Fruit fly (Drosophila melanogaster) whole organism, embryonic: ENCODE results near the gene CG5969.

Source experiments
- CG10321 ChIP-seq: fragments of 200-800 bp; sonication (Bioruptor generic); IDR thresholded peaks from 2 replicates; pipeline ENCODE4 v1.3.6; 2022; ENCODE audit warnings: missing biosample characterization, missing genetic modification characterization
- CG11085 ChIP-seq: fragments of 200-800 bp; sonication (Bioruptor generic); IDR thresholded peaks from 2 replicates; pipeline ENCODE4 v1.3.6; 2022; ENCODE audit warnings: missing biosample characterization, missing genetic modification characterization
- CG11696 ChIP-seq: fragments of 200-800 bp; sonication (Bioruptor generic); IDR thresholded peaks from 2 replicates; pipeline ENCODE4 v1.3.6; 2022; ENCODE audit warnings: missing biosample characterization, missing genetic modification characterization
- CG15011 ChIP-seq: fragments of 200-800 bp; sonication (Bioruptor generic); optimal IDR thresholded peaks from 3 replicates; lab custom pipeline; 2018; ENCODE audit warnings: missing biosample characterization, mild to moderate bottlenecking, missing genetic modification characterization
- CG1602 ChIP-seq: fragments of 200-800 bp; sonication (Bioruptor generic); optimal IDR thresholded peaks from 3 replicates; lab custom pipeline; 2016; ENCODE audit warnings: missing biosample characterization, missing genetic modification characterization
- CG16813 ChIP-seq: fragments of 200-800 bp; sonication (Bioruptor generic); IDR thresholded peaks from 3 replicates; pipeline ENCODE4 v1.3.6; 2022; ENCODE audit warnings: missing biosample characterization, missing genetic modification characterization; ENCODE audit not compliant: partially characterized antibody
- CG17802 ChIP-seq: fragments of 200-800 bp; sonication (Bioruptor generic); optimal IDR thresholded peaks from 2 replicates; lab custom pipeline; 2018; ENCODE audit warnings: missing biosample characterization, mild to moderate bottlenecking, missing genetic modification characterization, moderate library complexity
- CG31388 ChIP-seq: fragments of 200-800 bp; sonication (Bioruptor generic); optimal IDR thresholded peaks from 2 replicates; lab custom pipeline; 2016; ENCODE audit warnings: missing biosample characterization, missing genetic modification characterization
- CG31441 ChIP-seq: fragments of 200-800 bp; sonication (Bioruptor generic); IDR thresholded peaks from 2 replicates; pipeline ENCODE4 v1.3.6; 2022; ENCODE audit warnings: missing biosample characterization, missing genetic modification characterization
- CG34422 ChIP-seq: fragments of 200-800 bp; sonication (Bioruptor generic); IDR thresholded peaks from 3 replicates; pipeline ENCODE4 v1.3.6; 2022; ENCODE audit warnings: missing biosample characterization, missing genetic modification characterization
- CG3847 ChIP-seq: fragments of 200-800 bp; sonication (Bioruptor generic); IDR thresholded peaks from 2 replicates; pipeline ENCODE4 v1.3.6; 2022; ENCODE audit warnings: missing biosample characterization, missing genetic modification characterization
- CG4854 ChIP-seq: fragments of 200-800 bp; sonication (Bioruptor generic); optimal IDR thresholded peaks from 2 replicates; lab custom pipeline; 2016; ENCODE audit warnings: missing biosample characterization, missing genetic modification characterization, inconsistent platforms
- CG6254 ChIP-seq: fragments of 200-800 bp; sonication (Bioruptor generic); optimal IDR thresholded peaks from 3 replicates; lab custom pipeline; 2017; ENCODE audit warnings: mild to moderate bottlenecking, missing biosample characterization, missing genetic modification reagents, missing genetic modification characterization
- CG7271 ChIP-seq: fragments of 200-800 bp; sonication (Bioruptor generic); optimal IDR thresholded peaks from 2 replicates; lab custom pipeline; 2018; ENCODE audit warnings: missing biosample characterization, mild to moderate bottlenecking, missing genetic modification characterization, moderate library complexity
- D19B ChIP-seq: fragments of 200-800 bp; sonication (Bioruptor generic); optimal IDR thresholded peaks from 2 replicates; lab custom pipeline; 2017; ENCODE audit warnings: missing biosample characterization, mild to moderate bottlenecking, missing genetic modification characterization
- ERR ChIP-seq: fragments of 200-800 bp; sonication (Bioruptor generic); optimal IDR thresholded peaks from 2 replicates; lab custom pipeline; 2016; ENCODE audit warnings: missing biosample characterization, missing genetic modification characterization
- HHEX ChIP-seq: fragments of 200-800 bp; sonication (Bioruptor generic); optimal IDR thresholded peaks from 3 replicates; lab custom pipeline; 2017; ENCODE audit warnings: missing biosample characterization, mild to moderate bottlenecking, missing genetic modification characterization, missing genetic modification reagents
- HLH4C ChIP-seq: fragments of 200-800 bp; sonication (Bioruptor generic); IDR thresholded peaks from 3 replicates; pipeline ENCODE4 v1.3.6; 2022; ENCODE audit warnings: missing biosample characterization, missing genetic modification characterization; ENCODE audit not compliant: partially characterized antibody
- MBD-R2 ChIP-seq: fragments of 200-800 bp; sonication (Bioruptor generic); IDR thresholded peaks from 2 replicates; pipeline ENCODE4 v1.3.6; 2022; ENCODE audit warnings: missing biosample characterization, missing genetic modification characterization
- Meics ChIP-seq: fragments of 200-800 bp; sonication (Bioruptor generic); optimal IDR thresholded peaks from 2 replicates; lab custom pipeline; 2017; ENCODE audit warnings: missing biosample characterization, mild to moderate bottlenecking, missing genetic modification characterization
- NFAT ChIP-seq: fragments of 200-800 bp; sonication (Bioruptor generic); IDR thresholded peaks from 2 replicates; pipeline ENCODE4 v1.3.6; 2022; ENCODE audit warnings: missing biosample characterization, missing genetic modification characterization
- Side ChIP-seq: fragments of 200-800 bp; sonication (Bioruptor generic); optimal IDR thresholded peaks from 2 replicates; lab custom pipeline; 2016; ENCODE audit warnings: missing biosample characterization, missing genetic modification characterization
- aop ChIP-seq: fragments of 200-800 bp; sonication (Bioruptor generic); IDR thresholded peaks from 2 replicates; pipeline ENCODE4 v1.3.6; 2022; ENCODE audit warnings: missing biosample characterization, missing genetic modification characterization
- chif ChIP-seq, 2 experiments: fragments of 200-800 bp; sonication (Bioruptor generic); optimal IDR thresholded peaks; 3 replicates each; lab custom pipeline; 2016; ENCODE audit warnings: missing biosample characterization in 2 of 2, missing genetic modification characterization in 2 of 2
- chn ChIP-seq: fragments of 200-800 bp; sonication (Bioruptor generic); optimal IDR thresholded peaks from 2 replicates; lab custom pipeline; 2016; ENCODE audit warnings: missing biosample characterization, missing genetic modification characterization
- eve ChIP-seq, 2 experiments: fragments of >200 bp; optimal IDR thresholded peaks; 2 replicates each; lab custom pipeline; 2017; ENCODE audit warnings: missing biosample characterization in 2 of 2, missing genetic modification characterization in 2 of 2
- ewg ChIP-seq: fragments of 200-800 bp; sonication (Bioruptor generic); optimal IDR thresholded peaks from 3 replicates; lab custom pipeline; 2017; ENCODE audit warnings: mild to moderate bottlenecking, missing biosample characterization, missing genetic modification reagents, missing genetic modification characterization
- fu2 ChIP-seq: fragments of 200-800 bp; sonication (Bioruptor generic); optimal IDR thresholded peaks from 2 replicates; lab custom pipeline; 2016; ENCODE audit warnings: missing biosample characterization, missing genetic modification characterization
- gsb ChIP-seq: fragments of 200-800 bp; sonication (Bioruptor generic); IDR thresholded peaks from 2 replicates; pipeline ENCODE4 v1.3.6; 2022; ENCODE audit warnings: missing biosample characterization, missing genetic modification characterization
- ind ChIP-seq: fragments of 200-800 bp; sonication (Bioruptor generic); optimal IDR thresholded peaks from 3 replicates; lab custom pipeline; 2016; ENCODE audit warnings: missing biosample characterization, missing genetic modification characterization
- jing ChIP-seq: fragments of 200-800 bp; sonication (Bioruptor generic); optimal IDR thresholded peaks from 2 replicates; lab custom pipeline; 2018; ENCODE audit warnings: missing biosample characterization, mild to moderate bottlenecking, missing genetic modification characterization
- lov ChIP-seq, 2 experiments: fragments of 200-800 bp in 1 of 2; fragments of >200 bp in 1 of 2; sonication (Bioruptor generic) in 1 of 2; IDR thresholded peaks in 1 of 2; optimal IDR thresholded peaks in 1 of 2; 2 replicates in 1 of 2; 3 replicates in 1 of 2; pipeline versions ENCODE4 v1.3.6 to Lab custom; 2017 to 2022; ENCODE audit warnings: missing biosample characterization in 1 of 2, missing genetic modification characterization in 1 of 2
- mam ChIP-seq: fragments of 200-800 bp; sonication (Bioruptor generic); optimal IDR thresholded peaks from 3 replicates; lab custom pipeline; 2016; ENCODE audit warnings: missing biosample characterization, missing genetic modification characterization
- mirr ChIP-seq: fragments of 200-800 bp; sonication (Bioruptor generic); optimal IDR thresholded peaks from 3 replicates; lab custom pipeline; 2018; ENCODE audit warnings: missing biosample characterization, mild to moderate bottlenecking, missing genetic modification characterization
- nmo ChIP-seq: fragments of 200-800 bp; sonication (Bioruptor generic); optimal IDR thresholded peaks from 2 replicates; lab custom pipeline; 2018; ENCODE audit warnings: missing biosample characterization, mild to moderate bottlenecking, missing genetic modification characterization, moderate library complexity
- onecut ChIP-seq: fragments of 200-800 bp; sonication (Bioruptor generic); IDR thresholded peaks from 2 replicates; pipeline ENCODE4 v1.3.6; 2022; ENCODE audit warnings: missing biosample characterization, missing genetic modification characterization
- p53 ChIP-seq: fragments of 200-800 bp; sonication (Bioruptor generic); optimal IDR thresholded peaks from 2 replicates; lab custom pipeline; 2016; ENCODE audit warnings: missing biosample characterization, missing genetic modification characterization
- pros ChIP-seq: fragments of 200-800 bp; sonication (Bioruptor generic); optimal IDR thresholded peaks from 3 replicates; lab custom pipeline; 2019; ENCODE audit warnings: missing biosample characterization, mild to moderate bottlenecking, missing genetic modification characterization, moderate library complexity
- sna ChIP-seq: fragments of 200-800 bp; sonication (Bioruptor generic); IDR thresholded peaks from 2 replicates; pipeline ENCODE4 v1.3.6; 2022; ENCODE audit warnings: missing biosample characterization, missing genetic modification characterization; ENCODE audit not compliant: partially characterized antibody
- so ChIP-seq: fragments of 200-800 bp; sonication (Bioruptor generic); IDR thresholded peaks from 3 replicates; pipeline ENCODE4 v1.3.6; 2022; ENCODE audit warnings: missing biosample characterization, missing genetic modification characterization
- unc-4 ChIP-seq: fragments of 200-800 bp; sonication (Bioruptor generic); IDR thresholded peaks from 2 replicates; pipeline ENCODE4 v1.3.6; 2022; ENCODE audit warnings: missing biosample characterization, missing genetic modification characterization; ENCODE audit not compliant: partially characterized antibody
- zfh1 ChIP-seq: fragments of 200-800 bp; sonication (Bioruptor generic); IDR thresholded peaks from 3 replicates; pipeline ENCODE4 v1.3.6; 2022; ENCODE audit warnings: missing biosample characterization, missing genetic modification characterization

CG5969 gene

dm6 chr3L:20518805-20519503, 45.4 kb downstream of the CG5969 start, which contains the start of gene BNIP3 (continued):
- TF ChIP-seq so (no peak), CG31441 (GFP tag; lab: Robert Waterston, UW) (no peak), D19B (no peak), p53 (no peak), ewg (GFP tag; lab: Kevin White, UChicago) (no peak), CG7271 (tag; lab: Kevin White, UChicago) (no peak), HLH4C (GFP tag; lab: Robert Waterston, UW) (no peak), CG3847 (GFP tag; lab: Robert Waterston, UW) (peak; percentile 35; the same call in 1 of the 2 replicates), aop (GFP tag; lab: Robert Waterston, UW) (no peak), CG1602 (GFP tag; lab: Kevin White, UChicago) (no peak), MBD-R2 (peak; percentile 23; the same call in 1 of the 2 replicates), lov (optimal IDR thresholded peaks at IDR 0.05; lab: Kevin White, UChicago) (no peak), lov (GFP tag; IDR thresholded peaks at IDR 0.05; lab: Robert Waterston, UW) (no peak), CG6254 (GFP tag; lab: Kevin White, UChicago) (no peak), onecut (GFP tag; lab: Robert Waterston, UW) (peak; percentile 13; the same call in 1 of the 2 replicates), unc-4 (GFP tag; lab: Robert Waterston, UW) (no peak), CG34422 (GFP tag; lab: Robert Waterston, UW) (peak; percentile 23; the same call in 1 of the 3 replicates), HHEX (no peak), sna (no peak), chn (GFP tag; lab: Kevin White, UChicago) (no peak), chif (GFP tag; optimal IDR thresholded peaks at IDR 0.05; lab: Kevin White, UChicago) (no peak), eve (GFP tag; optimal IDR thresholded peaks at IDR 0.05; lab: Kevin White, UChicago) (peak in 1 of 2 experiments; percentile 68), CG10321 (GFP tag; lab: Robert Waterston, UW) (no peak), ind (GFP tag; lab: Kevin White, UChicago) (no peak), gsb (GFP tag; lab: Robert Waterston, UW) (no peak), nmo (GFP tag; lab: Kevin White, UChicago) (peak; percentile 21), fu2 (GFP tag; lab: Kevin White, UChicago) (no peak), mam (no peak), CG31388 (GFP tag; lab: Kevin White, UChicago) (no peak), ERR (GFP tag; lab: Kevin White, UChicago) (no peak), CG16813 (GFP tag; lab: Robert Waterston, UW) (no peak), zfh1 (GFP tag; lab: Robert Waterston, UW) (no peak), mirr (GFP tag; lab: Kevin White, UChicago) (peak; percentile 22), NFAT (GFP tag; lab: Robert Waterston, UW) (no peak), CG11696 (GFP tag; lab: Robert Waterston, UW) (no peak), CG17802 (tag; lab: Kevin White, UChicago) (no peak), Meics (no peak), CG4854 (GFP tag; lab: Kevin White, UChicago) (no peak), jing (no peak), CG11085 (GFP tag; lab: Robert Waterston, UW) (no peak), CG15011 (GFP tag; lab: Kevin White, UChicago) (no peak), pros (GFP tag; lab: Kevin White, UChicago) (no peak), Side (GFP tag; lab: Kevin White, UChicago) (no peak)
- TF ChIP-seq, all 482 proteins: peak for 86
